Worm (Caenorhabditis elegans): ENCODE results near the gene Y53F4B.11.
A peak's percentile ranks its signal among the peaks of the same experiment; 100 is the strongest.

Gene Y53F4B.11

ce11 chrII:15025100-15025499, 14.6 kb downstream of the Y53F4B.11 start:
- TF ChIP-seq skn-1 (tag; optimal IDR thresholded peaks at IDR 0.05) (no peak), lsy-2 (tag; optimal IDR thresholded peaks at IDR 0.05) (peak in 1 of 2 experiments; percentile 53), blmp-1 (tag; optimal IDR thresholded peaks at IDR 0.05; ENCODE audit: insufficient read depth) (no peak), dmd-4 (tag; optimal IDR thresholded peaks at IDR 0.05) (no peak), nhr-237 (tag; optimal IDR thresholded peaks at IDR 0.05) (no peak), unc-55 (GFP tag; optimal IDR thresholded peaks at IDR 0.05) (no peak), mbf-1 (tag; optimal IDR thresholded peaks at IDR 0.05) (no peak), sma-9 (GFP tag; optimal IDR thresholded peaks at IDR 0.05) (no peak), sma-9 (tag; optimal IDR thresholded peaks at IDR 0.05) (no peak)

- TF ChIP-seq unc-39 (tag; optimal IDR thresholded peaks at IDR 0.05): no peak
- TF ChIP-seq ztf-1 (GFP tag; conservative IDR thresholded peaks at IDR 0.05): 0 out of 2 replicates have a peak, but pooled peaks have one; percentile 26
- peak; percentile 90 to 95 for TF ChIP-seq lsy-2 (tag; optimal IDR thresholded peaks at IDR 0.05)
- peak; percentile 14 for TF ChIP-seq nhr-10 (tag; optimal IDR thresholded peaks at IDR 0.05)
- TF ChIP-seq nhr-25 (tag; optimal IDR thresholded peaks at IDR 0.05): peak; percentile 95
- peak; percentile 68 for TF ChIP-seq ztf-11 (tag; optimal IDR thresholded peaks at IDR 0.05)
- peak; percentile 41 for TF ChIP-seq unc-62 (GFP tag; optimal IDR thresholded peaks at IDR 0.05)
- peak; percentile 20 for TF ChIP-seq nhr-12 (tag; optimal IDR thresholded peaks at IDR 0.05)
- no peak for TF ChIP-seq peb-1 (tag; optimal IDR thresholded peaks at IDR 0.05)
- peak; percentile 100 for TF ChIP-seq snpc-4 (tag; optimal IDR thresholded peaks at IDR 0.05)
- TF ChIP-seq lin-11 (tag; optimal IDR thresholded peaks at IDR 0.05): peak; percentile 91
- peak; percentile 51 for TF ChIP-seq R02D3.7 (tag; optimal IDR thresholded peaks at IDR 0.05)
- TF ChIP-seq sma-9 (GFP tag; optimal IDR thresholded peaks at IDR 0.05): peak; percentile 98
- no peak for TF ChIP-seq sma-9 (tag; optimal IDR thresholded peaks at IDR 0.05)
- TF ChIP-seq C34F6.9 (tag; optimal IDR thresholded peaks at IDR 0.05): peak; percentile 88
- no peak for TF ChIP-seq mbf-1 (tag; optimal IDR thresholded peaks at IDR 0.05)
- TF ChIP-seq fos-1 (tag; optimal IDR thresholded peaks at IDR 0.05): peak; percentile 97
- TF ChIP-seq lin-13 (GFP tag; optimal IDR thresholded peaks at IDR 0.05): peak; percentile 97
- peak; percentile 99 for TF ChIP-seq unc-55 (GFP tag; optimal IDR thresholded peaks at IDR 0.05)
- peak; percentile 100 for TF ChIP-seq sma-3 (GFP tag; optimal IDR thresholded peaks at IDR 0.05)
- TF ChIP-seq lin-39 (tag; optimal IDR thresholded peaks at IDR 0.05): no peak
- TF ChIP-seq F13H6.1 (tag; optimal IDR thresholded peaks at IDR 0.05): peak; percentile 96
- no peak for TF ChIP-seq aly-2 (tag; optimal IDR thresholded peaks at IDR 0.05)
- peak; percentile 87 for TF ChIP-seq nhr-6 (tag; optimal IDR thresholded peaks at IDR 0.05)
- peak; percentile 51 for TF ChIP-seq nhr-237 (tag; optimal IDR thresholded peaks at IDR 0.05)
- TF ChIP-seq nhr-11 (tag; optimal IDR thresholded peaks at IDR 0.05): no peak
- peak; percentile 96 for TF ChIP-seq sem-4 (tag; optimal IDR thresholded peaks at IDR 0.05)
- no peak for TF ChIP-seq dmd-4 (tag; optimal IDR thresholded peaks at IDR 0.05)
- no peak for TF ChIP-seq nhr-23 (tag; optimal IDR thresholded peaks at IDR 0.05)
- peak; percentile 98 for TF ChIP-seq nhr-21 (tag; optimal IDR thresholded peaks at IDR 0.05)
- TF ChIP-seq alr-1 (tag; optimal IDR thresholded peaks at IDR 0.05): no peak
- TF ChIP-seq elt-1 (tag; optimal IDR thresholded peaks at IDR 0.05): peak; percentile 40
- peak; percentile 5 for TF ChIP-seq ZK546.5 (tag; optimal IDR thresholded peaks at IDR 0.05)
- peak; percentile 93 for TF ChIP-seq mab-5 (tag; optimal IDR thresholded peaks at IDR 0.05)
- no peak for TF ChIP-seq elt-3 (tag; optimal IDR thresholded peaks at IDR 0.05)
- peak; percentile 65 to 82 for TF ChIP-seq mdl-1 (tag; optimal IDR thresholded peaks at IDR 0.05)
- TF ChIP-seq ama-1 (optimal IDR thresholded peaks at IDR 0.05): peak; percentile 94
- peak; percentile 82 for TF ChIP-seq Y55F3AM.14 (GFP tag; optimal IDR thresholded peaks at IDR 0.05)
- peak; percentile 87 for TF ChIP-seq blmp-1 (tag; optimal IDR thresholded peaks at IDR 0.05; ENCODE audit: insufficient read depth)
- TF ChIP-seq skn-1 (tag; optimal IDR thresholded peaks at IDR 0.05): no peak
- peak; percentile 95 for TF ChIP-seq gmeb-1 (tag; optimal IDR thresholded peaks at IDR 0.05)
- peak; percentile 99 for TF ChIP-seq crh-2 (tag; optimal IDR thresholded peaks at IDR 0.05)
- TF ChIP-seq ztf-4 (tag; optimal IDR thresholded peaks at IDR 0.05): peak; percentile 95
- TF ChIP-seq egl-27 (tag; optimal IDR thresholded peaks at IDR 0.05): peak; percentile 95
- TF ChIP-seq nhr-129 (tag; optimal IDR thresholded peaks at IDR 0.05): peak; percentile 90
- TF ChIP-seq ceh-16 (tag; optimal IDR thresholded peaks at IDR 0.05): peak; percentile 91
- TF ChIP-seq ceh-82 (tag; optimal IDR thresholded peaks at IDR 0.05): peak; percentile 80
- peak; percentile 45 for TF ChIP-seq zag-1 (tag; optimal IDR thresholded peaks at IDR 0.05)
- peak; percentile 94 for TF ChIP-seq nhr-77 (tag; optimal IDR thresholded peaks at IDR 0.05)
Observed at ce11 chrII:15025599-15026164, 15.1 kb downstream of the Y53F4B.11 start, which contains the start of gene cmtr-1. TSS of gene cmtr-1 (plus strand) at chrII:15026114.

All from whole organism, L2 larva.